Worm (Caenorhabditis elegans) whole organism, late embryonic: ENCODE results near the gene clec-38.

Experiments used
- F13H6.1 ChIP-seq: sonication (generic microtip); optimal IDR thresholded peaks from 2 replicates; lab custom pipeline; 2016; ENCODE audit warnings: missing genetic modification characterization, missing compliant biosample characterization
- K02D7.2 ChIP-seq: sonication (generic microtip); optimal IDR thresholded peaks from 2 replicates; lab custom pipeline; 2017; ENCODE audit warnings: mild to moderate bottlenecking, missing genetic modification characterization, missing compliant biosample characterization
- K09A11.1 ChIP-seq: sonication (generic microtip); optimal IDR thresholded peaks from 2 replicates; lab custom pipeline; 2017; ENCODE audit warnings: antibody characterized with exemption, mild to moderate bottlenecking, missing genetic modification characterization, missing compliant biosample characterization; ENCODE audit not compliant: insufficient read depth
- T23F11.4 ChIP-seq: fragments of 200-800 bp; sonication (Bioruptor generic); optimal IDR thresholded peaks from 2 replicates; lab custom pipeline; 2018; ENCODE audit warnings: mild to moderate bottlenecking, missing genetic modification characterization, missing compliant biosample characterization
- Y22D7AL.16 ChIP-seq: sonication (generic microtip); optimal IDR thresholded peaks from 2 replicates; lab custom pipeline; 2016; ENCODE audit warnings: missing genetic modification characterization, missing compliant biosample characterization
- ama-1 ChIP-seq: fragments of 150-350 bp; optimal IDR thresholded peaks from 2 replicates; lab custom pipeline; 2014
- ceh-14 ChIP-seq: sonication (generic microtip); optimal IDR thresholded peaks from 2 replicates; lab custom pipeline; 2016; ENCODE audit warnings: missing genotype, missing genetic modification characterization, missing compliant biosample characterization
- ceh-2 ChIP-seq: sonication (generic microtip); optimal IDR thresholded peaks from 2 replicates; lab custom pipeline; 2016; ENCODE audit warnings: missing genotype, missing genetic modification characterization, missing compliant biosample characterization
- ceh-22 ChIP-seq: sonication (generic microtip); optimal IDR thresholded peaks from 2 replicates; lab custom pipeline; 2017; ENCODE audit warnings: missing biosample characterization, missing genetic modification characterization
- ceh-30 ChIP-seq: fragments of 150-350 bp; optimal IDR thresholded peaks from 2 replicates; lab custom pipeline; 2014; ENCODE audit warnings: missing biosample characterization, missing genetic modification characterization
- ceh-31 ChIP-seq: sonication (generic microtip); optimal IDR thresholded peaks from 2 replicates; lab custom pipeline; 2016; ENCODE audit warnings: missing genetic modification characterization, missing compliant biosample characterization
- ceh-45 ChIP-seq: fragments of 200-800 bp; sonication (Bioruptor generic); IDR thresholded peaks from 2 replicates; pipeline ENCODE4 v1.3.6; 2022; ENCODE audit warnings: missing genetic modification reagents, missing genetic modification characterization, missing compliant biosample characterization
- elt-2 ChIP-seq: sonication (generic microtip); optimal IDR thresholded peaks from 2 replicates; lab custom pipeline; 2016; ENCODE audit warnings: missing genetic modification reagents, missing genetic modification characterization, missing compliant biosample characterization
- gmeb-2 ChIP-seq: sonication (generic microtip); optimal IDR thresholded peaks from 2 replicates; lab custom pipeline; 2016; ENCODE audit warnings: missing genetic modification characterization, inconsistent platforms, missing compliant biosample characterization
- hlh-15 ChIP-seq: sonication (generic microtip); optimal IDR thresholded peaks from 2 replicates; lab custom pipeline; 2016; ENCODE audit warnings: missing genetic modification characterization, missing compliant biosample characterization
- hlh-6 ChIP-seq: sonication (generic microtip); optimal IDR thresholded peaks from 2 replicates; lab custom pipeline; 2016; ENCODE audit warnings: missing genotype, missing genetic modification characterization, missing compliant biosample characterization
- lim-6 ChIP-seq: sonication (generic microtip); optimal IDR thresholded peaks from 2 replicates; lab custom pipeline; 2016; ENCODE audit warnings: missing genetic modification characterization, missing compliant biosample characterization
- lin-11 ChIP-seq: fragments of 200-800 bp; sonication (Bioruptor generic); optimal IDR thresholded peaks from 2 replicates; lab custom pipeline; 2018; ENCODE audit warnings: mild to moderate bottlenecking, missing genetic modification characterization, missing compliant biosample characterization
- madf-2 ChIP-seq: sonication (generic microtip); optimal IDR thresholded peaks from 2 replicates; lab custom pipeline; 2017; ENCODE audit warnings: missing genetic modification characterization, missing compliant biosample characterization
- nfya-1 ChIP-seq: sonication (generic microtip); optimal IDR thresholded peaks from 2 replicates; lab custom pipeline; 2017; ENCODE audit warnings: missing genetic modification characterization, mild to moderate bottlenecking, missing compliant biosample characterization, antibody characterized with exemption, moderate library complexity
- nhr-11 ChIP-seq: fragments of 150-350 bp; optimal IDR thresholded peaks from 2 replicates; lab custom pipeline; 2014; ENCODE audit warnings: missing biosample characterization, missing genetic modification characterization
- pat-9 ChIP-seq: fragments of 200-800 bp; sonication (Bioruptor generic); optimal IDR thresholded peaks from 2 replicates; lab custom pipeline; 2018; ENCODE audit warnings: mild to moderate bottlenecking, missing genetic modification characterization, moderate library complexity, missing compliant biosample characterization
- pha-4 ChIP-seq: fragments of 150-350 bp; optimal IDR thresholded peaks from 2 replicates; lab custom pipeline; 2018; ENCODE audit warnings: missing biosample characterization, missing genetic modification reagents, missing genetic modification characterization
- pros-1 ChIP-seq: fragments of 150-350 bp; optimal IDR thresholded peaks from 2 replicates; lab custom pipeline; 2014; ENCODE audit warnings: missing biosample characterization, missing genetic modification reagents, missing genetic modification characterization
- ref-2 ChIP-seq: sonication (generic microtip); optimal IDR thresholded peaks from 2 replicates; lab custom pipeline; 2016; ENCODE audit warnings: missing genetic modification characterization, missing compliant biosample characterization
- tbx-7 ChIP-seq: sonication (generic microtip); optimal IDR thresholded peaks from 2 replicates; lab custom pipeline; 2016; ENCODE audit warnings: missing genotype, missing genetic modification characterization, missing compliant biosample characterization
- unc-42 ChIP-seq: sonication (generic microtip); optimal IDR thresholded peaks from 2 replicates; lab custom pipeline; 2016; ENCODE audit warnings: missing genotype, missing genetic modification characterization, missing compliant biosample characterization
- unc-55 ChIP-seq: sonication (generic microtip); optimal IDR thresholded peaks from 2 replicates; lab custom pipeline; 2017; ENCODE audit warnings: missing biosample characterization, missing genetic modification reagents, missing genetic modification characterization
- unc-86 ChIP-seq: sonication (generic microtip); optimal IDR thresholded peaks from 2 replicates; lab custom pipeline; 2016; ENCODE audit warnings: missing genetic modification characterization, missing compliant biosample characterization
- zip-5 ChIP-seq: sonication (generic microtip); optimal IDR thresholded peaks from 2 replicates; lab custom pipeline; 2016; ENCODE audit warnings: missing genetic modification characterization, missing compliant biosample characterization

Gene clec-38

ce11 chrV:16759937-16760336 is 24.5 kb upstream of the clec-38 start:
- TF ChIP-seq ceh-30 (tag; lab: Kevin White, UChicago), result no peak
- TF ChIP-seq hlh-15 (tag; lab: Kevin White, UChicago), result no peak
- no peak for TF ChIP-seq unc-55 (GFP tag; lab: Kevin White, UChicago)
- no peak for TF ChIP-seq ceh-14
- TF ChIP-seq ama-1, result no peak
- no peak for TF ChIP-seq pros-1 (tag; lab: Kevin White, UChicago)
- TF ChIP-seq tbx-7 (tag; lab: Kevin White, UChicago), result no peak
- TF ChIP-seq madf-2 (tag; lab: Kevin White, UChicago), result no peak
- no peak for TF ChIP-seq pat-9
- TF ChIP-seq, all 69 proteins: peak for 0

ce11 chrV:16756166-16756565 is 20.7 kb upstream of the clec-38 start:
- TF ChIP-seq nfya-1 (tag; lab: Kevin White, UChicago) (peak; percentile 71), F13H6.1 (tag; lab: Kevin White, UChicago) (no peak)

ce11 chrV:16752089-16753030 is 16.9 kb upstream of the clec-38 start:
- TF ChIP-seq lin-11 (tag; lab: Kevin White, UChicago) (no peak), ref-2 (no peak), gmeb-2 (tag; lab: Kevin White, UChicago) (no peak), lim-6 (tag; lab: Kevin White, UChicago) (no peak), T23F11.4 (no peak), elt-2 (tag; lab: Kevin White, UChicago) (no peak), unc-42 (tag; lab: Kevin White, UChicago) (peak; percentile 38), ceh-31 (tag; lab: Kevin White, UChicago) (peak; percentile 35), hlh-6 (no peak), nhr-11 (no peak), ceh-14 (peak; percentile 61), ceh-2 (no peak)

ce11 chrV:16749473-16749872 is 14.1 kb upstream of the clec-38 start:
- peak; percentile 16 for TF ChIP-seq ceh-31 (tag; lab: Kevin White, UChicago)
- peak; percentile 82 for TF ChIP-seq unc-42 (tag; lab: Kevin White, UChicago)
- TF ChIP-seq pha-4, result no peak
- no peak for TF ChIP-seq zip-5 (tag; lab: Kevin White, UChicago)
- no peak for TF ChIP-seq ceh-22 (tag; lab: Kevin White, UChicago)

ce11 chrV:16747031-16747672 is 11.7 kb upstream of the clec-38 start, which contains the start of gene dkf-2:
TSS of gene dkf-2 (plus strand) at chrV:16747622.
- TF ChIP-seq zip-5 (tag; lab: Kevin White, UChicago), result no peak
- no peak for TF ChIP-seq K09A11.1 (tag; lab: Kevin White, UChicago)
- no peak for TF ChIP-seq K02D7.2 (tag; lab: Kevin White, UChicago)
- TF ChIP-seq ceh-45 (GFP tag; lab: Robert Waterston, UW), result no peak
- TF ChIP-seq nhr-11, result no peak
- TF ChIP-seq pros-1 (tag; lab: Kevin White, UChicago), result no peak
- TF ChIP-seq unc-86 (tag; lab: Kevin White, UChicago), result no peak
- TF ChIP-seq Y22D7AL.16 (tag; lab: Kevin White, UChicago), result no peak
- TF ChIP-seq ceh-31 (tag; lab: Kevin White, UChicago), result no peak
- TF ChIP-seq gmeb-2 (tag; lab: Kevin White, UChicago), result no peak
